Worm (Caenorhabditis elegans) whole organism, L4/young adult: ENCODE measurements around the gene C23G10.1.

ENCODE experiments used
- W03F9.2 ChIP-seq: fragments of 150-350 bp; optimal IDR thresholded peaks from 2 replicates; lab custom pipeline; 2014; ENCODE audit warnings: missing biosample characterization, missing genetic modification characterization
- dao-5 ChIP-seq: sonication (generic microtip); optimal IDR thresholded peaks from 2 replicates; lab custom pipeline; 2016; ENCODE audit warnings: missing genotype, missing genetic modification characterization, moderate library complexity, missing compliant biosample characterization
- him-1 ChIP-seq: sonication (generic microtip); optimal IDR thresholded peaks from 2 replicates; lab custom pipeline; 2016; ENCODE audit warnings: missing genotype, missing genetic modification reagents, missing genetic modification characterization, missing compliant biosample characterization

The C23G10.1 gene

ce11 chrIII:6215476-6215875, 6.4 kb downstream of the C23G10.1 start, which contains the start of gene C23G10.11:
TSS of gene C23G10.11 (minus strand) at chrIII:6215576.
- no peak for TF ChIP-seq him-1 (tag; lab: Kevin White, UChicago)
- TF ChIP-seq dao-5 (tag; lab: Kevin White, UChicago) = no peak
- TF ChIP-seq W03F9.2 (tag; lab: Kevin White, UChicago) = no peak

DNA sequence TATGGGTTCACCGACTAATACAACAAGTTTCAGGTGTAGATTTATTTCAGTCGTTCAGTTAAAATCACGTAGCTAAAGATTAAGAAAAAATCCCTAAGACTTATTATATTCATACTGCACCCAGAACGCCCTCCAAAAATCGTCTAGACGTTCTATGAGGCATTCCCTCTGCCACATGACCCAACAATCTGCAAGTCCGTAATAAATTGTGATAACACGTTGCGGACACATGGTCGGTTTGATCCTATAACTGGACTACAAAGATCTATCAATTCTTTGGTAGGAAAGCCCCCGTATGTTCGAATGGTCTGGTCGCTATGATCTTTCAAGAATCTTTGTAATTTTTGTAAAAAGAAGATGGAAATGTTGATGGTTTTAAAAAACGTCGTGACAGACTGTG, 6.9 kb downstream of the C23G10.1 start:
- TF ChIP-seq dao-5 (tag; lab: Kevin White, UChicago) (no peak), W03F9.2 (tag; lab: Kevin White, UChicago) (no peak), him-1 (tag; lab: Kevin White, UChicago) (no peak)

ce11 chrIII:6216833-6217466, 7.9 kb downstream of the C23G10.1 start, which contains the start of gene hot-4:
TSS of gene hot-4 (plus strand) at chrIII:6217416.
- TF ChIP-seq dao-5 (tag; lab: Kevin White, UChicago) (no peak), W03F9.2 (tag; lab: Kevin White, UChicago) (no peak), him-1 (tag; lab: Kevin White, UChicago) (no peak)

ce11 chrIII:6221403-6221802, 12.3 kb downstream of the C23G10.1 start:
- TF ChIP-seq him-1 (tag; lab: Kevin White, UChicago) (no peak), dao-5 (tag; lab: Kevin White, UChicago) (no peak), W03F9.2 (tag; lab: Kevin White, UChicago) (no peak)

- TF ChIP-seq him-1 (tag; lab: Kevin White, UChicago) (no peak), dao-5 (tag; lab: Kevin White, UChicago) (no peak), W03F9.2 (tag; lab: Kevin White, UChicago) (no peak)
These were observed 21.8 kb downstream of the C23G10.1 start, which contains the start of gene esyt-2 for ce11 chrIII:6230870-6231269. TSS of gene esyt-2 (minus strand) at chrIII:6230970.

- no peak for TF ChIP-seq W03F9.2 (tag; lab: Kevin White, UChicago)
- TF ChIP-seq dao-5 (tag; lab: Kevin White, UChicago) = no peak
- TF ChIP-seq him-1 (tag; lab: Kevin White, UChicago) = no peak
These were observed 22.8 kb downstream of the C23G10.1 start for ce11 chrIII:6231880-6232279.

ce11 chrIII:6236649-6237048, 27.6 kb downstream of the C23G10.1 start, which contains the start of gene T12A2.21:
TSS of gene T12A2.21 (minus strand) at chrIII:6236749.
- TF ChIP-seq dao-5 (tag; lab: Kevin White, UChicago) (no peak), W03F9.2 (tag; lab: Kevin White, UChicago) (no peak), him-1 (tag; lab: Kevin White, UChicago) (no peak)

- TF ChIP-seq dao-5 (tag; lab: Kevin White, UChicago) (no peak), W03F9.2 (tag; lab: Kevin White, UChicago) (no peak), him-1 (tag; lab: Kevin White, UChicago) (no peak)
These were observed 31.4 kb downstream of the C23G10.1 start, which contains the start of gene T12A2.3 for ce11 chrIII:6240528-6240927. TSS of gene T12A2.3 (plus strand) at chrIII:6240828.

- TF ChIP-seq him-1 (tag; lab: Kevin White, UChicago) (no peak), W03F9.2 (tag; lab: Kevin White, UChicago) (no peak), dao-5 (tag; lab: Kevin White, UChicago) (no peak)
These were observed 36.6 kb downstream of the C23G10.1 start, which contains the start of gene bcas-2 for ce11 chrIII:6245728-6246127. TSS of gene bcas-2 (minus strand) at chrIII:6245828.

DNA sequence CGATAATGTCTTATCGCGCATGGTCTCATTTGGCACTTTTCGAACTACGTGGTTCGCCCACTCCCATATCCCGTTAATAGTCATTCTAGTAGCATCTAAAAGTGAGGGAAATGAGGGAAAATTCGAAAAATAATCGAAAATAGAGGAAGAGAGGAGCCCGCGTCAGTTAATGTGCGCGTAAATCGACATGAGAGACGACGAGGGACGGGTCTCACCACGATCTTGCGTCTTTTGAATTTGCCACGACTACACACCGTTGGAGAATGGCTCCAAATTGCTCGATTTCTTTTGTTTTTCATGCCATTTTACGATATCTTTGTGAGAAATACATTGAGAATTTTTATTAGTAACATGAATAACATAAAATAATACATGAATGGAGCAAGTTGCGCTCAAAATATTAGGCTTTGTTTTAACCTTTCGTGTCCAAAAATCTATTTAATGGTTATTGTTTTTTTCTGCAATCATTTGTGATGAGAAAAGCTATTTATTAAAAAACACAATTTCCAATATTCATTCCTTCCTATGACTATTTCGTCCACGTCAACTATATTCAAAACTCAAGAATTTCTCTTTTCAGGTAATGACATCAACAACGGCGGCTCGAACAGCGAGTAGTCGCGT, 39.1 kb downstream of the C23G10.1 start, which contains the start of the genes gen-1 and stt-3:
Gene gen-1, minus strand, starts transcription at position 95 of the 624 bp plus-strand sequence.
Gene stt-3, plus strand, starts transcription at position 574 of the 624 bp plus-strand sequence.
- no peak for TF ChIP-seq him-1 (tag; lab: Kevin White, UChicago)
- no peak for TF ChIP-seq W03F9.2 (tag; lab: Kevin White, UChicago)
- TF ChIP-seq dao-5 (tag; lab: Kevin White, UChicago) = no peak

DNA sequence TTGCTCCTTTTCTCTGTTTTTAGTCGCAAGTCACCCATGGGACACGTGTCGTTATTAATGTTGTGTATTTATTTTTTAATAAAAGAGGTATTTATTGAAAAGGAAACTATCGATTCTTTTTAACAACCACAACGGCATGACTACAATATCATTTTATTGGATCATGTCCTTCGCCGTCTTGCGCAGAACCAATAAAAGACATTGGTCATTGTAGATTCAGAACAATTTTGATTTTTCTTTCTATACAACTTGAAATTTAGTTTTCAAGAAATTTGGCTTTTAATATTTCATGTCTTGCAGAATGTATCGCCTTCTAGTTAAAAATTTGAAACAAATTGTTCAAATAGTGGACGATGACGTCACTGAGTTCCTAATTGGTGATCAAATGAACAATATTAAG, 42.4 kb downstream of the C23G10.1 start, which contains the start of gene amdh-1:
Gene amdh-1, plus strand, starts transcription at position 301 of the 400 bp plus-strand sequence.
- TF ChIP-seq W03F9.2 (tag; lab: Kevin White, UChicago) = no peak
- no peak for TF ChIP-seq him-1 (tag; lab: Kevin White, UChicago)
- no peak for TF ChIP-seq dao-5 (tag; lab: Kevin White, UChicago)

DNA sequence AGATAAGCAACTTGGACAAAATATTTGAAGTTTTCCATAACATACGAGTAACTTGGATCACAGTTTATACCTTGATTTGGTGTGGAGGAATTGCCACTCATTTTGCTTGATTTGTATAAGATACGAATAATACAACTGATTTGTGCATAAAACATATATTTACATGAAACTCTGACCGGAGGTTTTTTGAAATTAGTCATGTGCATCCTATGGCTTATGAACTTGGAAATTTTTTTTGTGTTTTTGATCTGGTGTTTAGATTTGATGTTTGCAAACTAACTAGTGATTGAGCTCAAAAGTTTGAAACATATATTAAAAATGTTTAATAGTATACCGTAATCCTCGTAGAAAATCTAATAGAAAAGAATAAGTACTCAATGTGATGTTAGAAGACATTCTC, 45.7 kb downstream of the C23G10.1 start, which contains the start of gene srg-8:
Gene srg-8, minus strand, starts transcription at position 101 of the 400 bp plus-strand sequence.
- TF ChIP-seq him-1 (tag; lab: Kevin White, UChicago) = no peak
- TF ChIP-seq dao-5 (tag; lab: Kevin White, UChicago) = no peak
- TF ChIP-seq W03F9.2 (tag; lab: Kevin White, UChicago) = no peak

DNA sequence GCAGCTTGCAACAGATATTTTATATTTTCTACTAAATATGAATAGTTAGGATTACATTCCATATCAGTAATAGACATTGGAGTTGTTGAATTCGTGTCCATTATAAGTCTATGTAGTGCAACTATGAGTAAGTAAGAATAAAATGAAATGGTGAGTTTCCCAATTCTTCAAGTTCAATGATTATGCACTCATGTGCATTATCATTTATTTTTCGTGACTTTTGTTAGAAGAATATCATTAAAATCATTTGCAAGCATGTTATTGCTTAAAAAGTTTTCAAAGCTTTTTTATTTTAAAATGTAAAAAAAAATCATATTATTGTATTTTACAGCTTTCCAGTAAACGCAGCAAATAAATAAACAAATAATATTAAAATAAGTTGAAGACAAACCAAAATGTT, 47.6 kb downstream of the C23G10.1 start, which contains the start of gene srg-9:
Gene srg-9, minus strand, starts transcription at position 101 of the 400 bp plus-strand sequence.
- TF ChIP-seq W03F9.2 (tag; lab: Kevin White, UChicago) (no peak), him-1 (tag; lab: Kevin White, UChicago) (no peak)
